Fruit fly (Drosophila melanogaster) whole organism, embryonic: Measurements from ENCODE around the gene eco.

Source experiments
- Adf1 ChIP-seq: fragments of 200-800 bp; sonication (Bioruptor generic); IDR thresholded peaks from 2 replicates; pipeline ENCODE4 v1.3.6; 2022; ENCODE audit warnings: missing biosample characterization, missing genetic modification characterization
- B-H1 ChIP-seq: fragments of 200-800 bp; sonication (Bioruptor generic); IDR thresholded peaks from 3 replicates; pipeline ENCODE4 v1.3.6; 2022; ENCODE audit warnings: missing biosample characterization, missing genetic modification characterization
- B-H2 ChIP-seq: fragments of 200-800 bp; sonication (Bioruptor generic); optimal IDR thresholded peaks from 2 replicates; lab custom pipeline; 2018; ENCODE audit warnings: missing biosample characterization, mild to moderate bottlenecking, missing genetic modification characterization
- CG10654 ChIP-seq: fragments of 200-800 bp; sonication (Bioruptor generic); optimal IDR thresholded peaks from 2 replicates; lab custom pipeline; 2016; ENCODE audit warnings: missing biosample characterization, missing genetic modification characterization
- CG10959 ChIP-seq: fragments of 200-800 bp; sonication (Bioruptor generic); IDR thresholded peaks from 2 replicates; pipeline ENCODE4 v1.3.6; 2022; ENCODE audit warnings: missing biosample characterization, missing genetic modification characterization
- CG11093 ChIP-seq: fragments of 200-800 bp; sonication (Bioruptor generic); IDR thresholded peaks from 3 replicates; pipeline ENCODE4 v1.3.6; 2022; ENCODE audit warnings: missing biosample characterization, missing genetic modification characterization
- CG11456 ChIP-seq: fragments of 200-800 bp; sonication (Bioruptor generic); IDR thresholded peaks from 3 replicates; pipeline ENCODE4 v1.3.6; 2022; ENCODE audit warnings: missing biosample characterization, missing genetic modification characterization
- CG12659 ChIP-seq: fragments of 200-800 bp; sonication (Bioruptor generic); optimal IDR thresholded peaks from 3 replicates; lab custom pipeline; 2017; ENCODE audit warnings: mild to moderate bottlenecking, missing biosample characterization, missing genetic modification reagents, missing genetic modification characterization
- CG2199 ChIP-seq: fragments of 200-800 bp; sonication (Bioruptor generic); IDR thresholded peaks from 3 replicates; pipeline ENCODE4 v1.3.6; 2022; ENCODE audit warnings: missing biosample characterization, missing genetic modification characterization
- CG33557 ChIP-seq: fragments of 200-800 bp; sonication (Bioruptor generic); optimal IDR thresholded peaks from 2 replicates; lab custom pipeline; 2019; ENCODE audit warnings: missing biosample characterization, mild to moderate bottlenecking, missing genetic modification characterization, moderate library complexity
- CG3407 ChIP-seq: fragments of 200-800 bp; sonication (Bioruptor generic); optimal IDR thresholded peaks from 2 replicates; lab custom pipeline; 2018; ENCODE audit warnings: missing biosample characterization, mild to moderate bottlenecking, missing genetic modification characterization
- CG4328 ChIP-seq: fragments of 200-800 bp; sonication (Bioruptor generic); optimal IDR thresholded peaks from 3 replicates; lab custom pipeline; 2017; ENCODE audit warnings: missing biosample characterization, missing genetic modification reagents, missing genetic modification characterization
- CG4730 ChIP-seq: fragments of 200-800 bp; sonication (Bioruptor generic); IDR thresholded peaks from 2 replicates; pipeline ENCODE4 v1.3.6; 2022; ENCODE audit warnings: missing biosample characterization, missing genetic modification characterization
- CG5245 ChIP-seq: fragments of 200-800 bp; sonication (Bioruptor generic); optimal IDR thresholded peaks from 3 replicates; lab custom pipeline; 2016; ENCODE audit warnings: missing biosample characterization, missing genetic modification characterization
- CG8388 ChIP-seq: fragments of 200-800 bp; sonication (Bioruptor generic); optimal IDR thresholded peaks from 2 replicates; lab custom pipeline; 2019; ENCODE audit warnings: missing biosample characterization, mild to moderate bottlenecking, missing genetic modification characterization, moderate library complexity
- CG8924 ChIP-seq: fragments of 200-800 bp; optimal IDR thresholded peaks from 3 replicates; lab custom pipeline; 2019; ENCODE audit warnings: missing biosample characterization, mild to moderate bottlenecking, missing genetic modification characterization, moderate library complexity
- CG9437 ChIP-seq: fragments of 200-800 bp; sonication (Bioruptor generic); optimal IDR thresholded peaks from 2 replicates; lab custom pipeline; 2018; ENCODE audit warnings: missing biosample characterization, mild to moderate bottlenecking, missing genetic modification characterization
- CG9797 ChIP-seq: fragments of 200-800 bp; sonication (Bioruptor generic); optimal IDR thresholded peaks from 3 replicates; lab custom pipeline; 2018; ENCODE audit warnings: missing biosample characterization, mild to moderate bottlenecking, missing genetic modification characterization
- CTCF ChIP-seq: fragments of 200-800 bp; sonication (Bioruptor generic); optimal IDR thresholded peaks from 2 replicates; lab custom pipeline; 2017; ENCODE audit warnings: missing biosample characterization, mild to moderate bottlenecking, missing genetic modification characterization, moderate library complexity
- Dfd ChIP-seq, 2 experiments: fragments of >200 bp; optimal IDR thresholded peaks; 2 replicates each; lab custom pipeline; 2017; ENCODE audit warnings: missing biosample characterization in 2 of 2, missing genetic modification characterization in 2 of 2
- Dip3 ChIP-seq: fragments of 200-800 bp; sonication (Bioruptor generic); optimal IDR thresholded peaks from 3 replicates; lab custom pipeline; 2016; ENCODE audit warnings: missing biosample characterization, missing genetic modification characterization
- Dp ChIP-seq: fragments of 200-800 bp; sonication (Bioruptor generic); optimal IDR thresholded peaks from 2 replicates; lab custom pipeline; 2018; ENCODE audit warnings: missing biosample characterization, mild to moderate bottlenecking, missing genetic modification characterization, moderate library complexity
- HLH4C ChIP-seq: fragments of 200-800 bp; sonication (Bioruptor generic); IDR thresholded peaks from 3 replicates; pipeline ENCODE4 v1.3.6; 2022; ENCODE audit warnings: missing biosample characterization, missing genetic modification characterization; ENCODE audit not compliant: partially characterized antibody
- Hmr ChIP-seq: fragments of 200-800 bp; sonication (Bioruptor generic); optimal IDR thresholded peaks from 3 replicates; lab custom pipeline; 2017; ENCODE audit warnings: mild to moderate bottlenecking, missing biosample characterization, missing genetic modification reagents, missing genetic modification characterization
- Hr78 ChIP-seq, 2 experiments: fragments of 200-800 bp in 1 of 2; fragments of >200 bp in 1 of 2; sonication (Bioruptor generic) in 1 of 2; optimal IDR thresholded peaks; 2 replicates each; lab custom pipeline; 2017 to 2019; ENCODE audit warnings: missing biosample characterization in 2 of 2, missing genetic modification characterization in 2 of 2, mild to moderate bottlenecking in 1 of 2, moderate library complexity in 1 of 2
- Mrtf ChIP-seq: fragments of 200-800 bp; sonication (Bioruptor generic); IDR thresholded peaks from 3 replicates; pipeline ENCODE4 v1.3.6; 2022; ENCODE audit warnings: missing biosample characterization, missing genetic modification characterization
- Rx ChIP-seq: fragments of 200-800 bp; sonication (Bioruptor generic); IDR thresholded peaks from 2 replicates; pipeline ENCODE4 v1.3.6; 2022; ENCODE audit warnings: missing biosample characterization, missing genetic modification characterization
- Scr ChIP-seq: fragments of 200-800 bp; sonication (Bioruptor generic); IDR thresholded peaks from 2 replicates; pipeline ENCODE4 v1.3.6; 2022; ENCODE audit warnings: missing biosample characterization, missing genetic modification characterization; ENCODE audit not compliant: partially characterized antibody
- Six4 ChIP-seq: fragments of 200-800 bp; sonication (Bioruptor generic); optimal IDR thresholded peaks from 2 replicates; lab custom pipeline; 2016; ENCODE audit warnings: missing biosample characterization, missing genetic modification characterization
- YL-1 ChIP-seq: fragments of 200-800 bp; sonication (Bioruptor generic); optimal IDR thresholded peaks from 3 replicates; lab custom pipeline; 2017; ENCODE audit warnings: missing biosample characterization, mild to moderate bottlenecking, missing genetic modification characterization
- abd-A ChIP-seq: fragments of 200-800 bp; sonication (Bioruptor generic); optimal IDR thresholded peaks from 3 replicates; lab custom pipeline; 2019; ENCODE audit warnings: missing biosample characterization, mild to moderate bottlenecking, missing genetic modification characterization, moderate library complexity
- ac ChIP-seq: fragments of 200-800 bp; sonication (Bioruptor generic); optimal IDR thresholded peaks from 3 replicates; lab custom pipeline; 2017; ENCODE audit warnings: missing biosample characterization, mild to moderate bottlenecking, missing genetic modification characterization
- ase ChIP-seq: fragments of 200-800 bp; sonication (Bioruptor generic); IDR thresholded peaks from 3 replicates; pipeline ENCODE4 v1.3.6; 2022; ENCODE audit warnings: missing biosample characterization, missing genetic modification characterization
- bab2 ChIP-seq: fragments of 200-800 bp; sonication (Bioruptor generic); optimal IDR thresholded peaks from 2 replicates; lab custom pipeline; 2016; ENCODE audit warnings: missing biosample characterization, missing genetic modification characterization
- caup ChIP-seq: fragments of 200-800 bp; sonication (Bioruptor generic); optimal IDR thresholded peaks from 3 replicates; lab custom pipeline; 2017; ENCODE audit warnings: missing biosample characterization, mild to moderate bottlenecking, missing genetic modification characterization, moderate library complexity; ENCODE audit not compliant: severe bottlenecking
- chif ChIP-seq, 2 experiments: fragments of 200-800 bp; sonication (Bioruptor generic); optimal IDR thresholded peaks; 3 replicates each; lab custom pipeline; 2016; ENCODE audit warnings: missing biosample characterization in 2 of 2, missing genetic modification characterization in 2 of 2
- croc ChIP-seq: fragments of 200-800 bp; sonication (Bioruptor generic); conservative IDR thresholded peaks from 3 replicates; pipeline ENCODE4 v1.3.6; 2022; ENCODE audit warnings: missing biosample characterization, missing genetic modification characterization
- da ChIP-seq: fragments of 200-800 bp; sonication (Bioruptor generic); optimal IDR thresholded peaks from 2 replicates; lab custom pipeline; 2016; ENCODE audit warnings: missing biosample characterization, missing genetic modification characterization
- disco-r ChIP-seq: fragments of 200-800 bp; sonication (Bioruptor generic); optimal IDR thresholded peaks from 2 replicates; lab custom pipeline; 2016; ENCODE audit warnings: missing biosample characterization, missing genetic modification characterization
- dmrt11E ChIP-seq: fragments of 200-800 bp; sonication (Bioruptor generic); optimal IDR thresholded peaks from 3 replicates; lab custom pipeline; 2018; ENCODE audit warnings: missing biosample characterization, mild to moderate bottlenecking, missing genetic modification characterization, moderate library complexity
- fd64A ChIP-seq: fragments of 200-800 bp; sonication (Bioruptor generic); optimal IDR thresholded peaks from 3 replicates; lab custom pipeline; 2018; ENCODE audit warnings: missing biosample characterization, mild to moderate bottlenecking, missing genetic modification characterization
- hth ChIP-seq: fragments of >200 bp; optimal IDR thresholded peaks from 2 replicates; lab custom pipeline; 2017; ENCODE audit warnings: inconsistent platforms
- kah ChIP-seq: fragments of 200-800 bp; sonication (Bioruptor generic); optimal IDR thresholded peaks from 2 replicates; lab custom pipeline; 2018; ENCODE audit warnings: missing biosample characterization, mild to moderate bottlenecking, missing genetic modification characterization
- mam ChIP-seq: fragments of 200-800 bp; sonication (Bioruptor generic); optimal IDR thresholded peaks from 3 replicates; lab custom pipeline; 2016; ENCODE audit warnings: missing biosample characterization, missing genetic modification characterization
- nau ChIP-seq: fragments of 200-800 bp; sonication (Bioruptor generic); optimal IDR thresholded peaks from 3 replicates; lab custom pipeline; 2017; ENCODE audit warnings: missing biosample characterization, mild to moderate bottlenecking, missing genetic modification characterization, missing genetic modification reagents
- nerfin-2 ChIP-seq: fragments of 200-800 bp; sonication (Bioruptor generic); IDR thresholded peaks from 2 replicates; pipeline ENCODE4 v1.3.6; 2022; ENCODE audit warnings: missing biosample characterization, missing genetic modification characterization; ENCODE audit not compliant: partially characterized antibody
- odd ChIP-seq: fragments of 200-800 bp; sonication (Bioruptor generic); optimal IDR thresholded peaks from 2 replicates; lab custom pipeline; 2017; ENCODE audit warnings: missing biosample characterization, mild to moderate bottlenecking, missing genetic modification characterization
- ranshi ChIP-seq: fragments of 200-800 bp; sonication (Bioruptor generic); IDR thresholded peaks from 2 replicates; pipeline ENCODE4 v1.3.6; 2022; ENCODE audit warnings: missing biosample characterization, missing genetic modification characterization
- schlank ChIP-seq: fragments of 200-800 bp; sonication (Bioruptor generic); optimal IDR thresholded peaks from 2 replicates; lab custom pipeline; 2018; ENCODE audit warnings: missing biosample characterization, mild to moderate bottlenecking, missing genetic modification characterization
- sens ChIP-seq: fragments of 200-800 bp; sonication (Bioruptor generic); peaks from one replicate; lab custom pipeline; 2016; ENCODE audit warnings: missing biosample characterization, missing genetic modification characterization
- tin ChIP-seq: fragments of 200-800 bp; sonication (Bioruptor generic); optimal IDR thresholded peaks from 3 replicates; lab custom pipeline; 2016; ENCODE audit warnings: missing biosample characterization, missing genetic modification characterization
- zfh2 ChIP-seq: fragments of 200-800 bp; sonication (Bioruptor generic); optimal IDR thresholded peaks from 2 replicates; lab custom pipeline; 2016; ENCODE audit warnings: missing biosample characterization, missing genetic modification characterization

eco gene

dm6 chr3L:7370231-7370882 is 31.2 kb upstream of the eco start (continued):
- TF ChIP-seq dmrt11E (tag; lab: Kevin White, UChicago): no peak
- TF ChIP-seq CG3407 (GFP tag; lab: Kevin White, UChicago): no peak
- TF ChIP-seq CG4730 (GFP tag; lab: Robert Waterston, UW): no peak
- TF ChIP-seq CG9797 (GFP tag; lab: Kevin White, UChicago): no peak
- TF ChIP-seq CG5245: no peak
- no peak for TF ChIP-seq CG4328 (GFP tag; lab: Kevin White, UChicago)
- TF ChIP-seq nerfin-2 (GFP tag; lab: Robert Waterston, UW): no peak
- TF ChIP-seq Dfd (GFP tag; optimal IDR thresholded peaks at IDR 0.05; lab: Kevin White, UChicago): no peak
- TF ChIP-seq sens: peak; percentile 53
- no peak for TF ChIP-seq CG8388
- TF ChIP-seq ase (GFP tag; lab: Robert Waterston, UW): no peak
- TF ChIP-seq CG8924: peak; percentile 56
- TF ChIP-seq Adf1 (GFP tag; lab: Robert Waterston, UW): no peak; the same call in 1 of the 2 replicates
- no peak for TF ChIP-seq CG11456 (GFP tag; lab: Robert Waterston, UW)
- no peak for TF ChIP-seq croc (GFP tag; lab: Robert Waterston, UW)
- no peak for TF ChIP-seq Six4
- no peak for TF ChIP-seq Scr (GFP tag; lab: Robert Waterston, UW)
- no peak for TF ChIP-seq CTCF (GFP tag; lab: Kevin White, UChicago)
- no peak for TF ChIP-seq Hr78 (GFP tag; optimal IDR thresholded peaks at IDR 0.05; lab: Kevin White, UChicago)
- TF ChIP-seq ranshi (GFP tag; lab: Robert Waterston, UW): no peak
- no peak for TF ChIP-seq disco-r (GFP tag; lab: Kevin White, UChicago)
- no peak for TF ChIP-seq CG33557 (GFP tag; lab: Kevin White, UChicago)
- TF ChIP-seq schlank (tag; lab: Kevin White, UChicago): no peak
- peak; percentile 68 for TF ChIP-seq ac (GFP tag; lab: Kevin White, UChicago)
- TF ChIP-seq bab2 (GFP tag; lab: Kevin White, UChicago): no peak
- no peak for TF ChIP-seq chif (GFP tag; optimal IDR thresholded peaks at IDR 0.05; lab: Kevin White, UChicago)
- TF ChIP-seq CG9437 (GFP tag; lab: Kevin White, UChicago): peak; percentile 93
- no peak for TF ChIP-seq Dp
- no peak for TF ChIP-seq abd-A
- peak; percentile 93 for TF ChIP-seq YL-1
- TF ChIP-seq B-H1 (GFP tag; lab: Robert Waterston, UW): no peak
- no peak for TF ChIP-seq B-H2 (GFP tag; lab: Kevin White, UChicago)
- no peak for TF ChIP-seq CG10654 (GFP tag; lab: Kevin White, UChicago)
- TF ChIP-seq CG11093 (GFP tag; lab: Robert Waterston, UW): no peak
- no peak for TF ChIP-seq caup
- TF ChIP-seq Dip3 (GFP tag; lab: Kevin White, UChicago): no peak
- no peak for TF ChIP-seq tin (GFP tag; lab: Kevin White, UChicago)
- TF ChIP-seq mam: no peak
- no peak for TF ChIP-seq odd (GFP tag; lab: Kevin White, UChicago)
- TF ChIP-seq kah: peak; percentile 73
- no peak for TF ChIP-seq Rx (GFP tag; lab: Robert Waterston, UW)
- TF ChIP-seq zfh2 (GFP tag; lab: Kevin White, UChicago): no peak
- no peak for TF ChIP-seq hth (lab: Kevin White, UChicago)
- TF ChIP-seq da (GFP tag; lab: Kevin White, UChicago): peak; percentile 47
- TF ChIP-seq Hmr: no peak
- TF ChIP-seq HLH4C (GFP tag; lab: Robert Waterston, UW): no peak
- TF ChIP-seq fd64A (GFP tag; lab: Kevin White, UChicago): no peak
- no peak for TF ChIP-seq nau (GFP tag; lab: Kevin White, UChicago)
- TF ChIP-seq Mrtf (GFP tag; lab: Robert Waterston, UW): no peak
- no peak for TF ChIP-seq CG10959 (GFP tag; lab: Robert Waterston, UW)
- TF ChIP-seq CG12659 (GFP tag; lab: Kevin White, UChicago): peak; percentile 37
- TF ChIP-seq CG2199 (GFP tag; lab: Robert Waterston, UW): peak; percentile 87
